Worm (Caenorhabditis elegans) whole organism, midembryonic: ENCODE measurements around the gene ifd-2.

Experiments
- T22C8.4 ChIP-seq: fragments of 200-800 bp; sonication (Bioruptor generic); IDR thresholded peaks from 2 replicates; pipeline ENCODE4 v1.3.6; 2022; ENCODE audit warnings: missing genetic modification characterization, missing compliant biosample characterization
- cog-1 ChIP-seq: sonication (generic microtip); optimal IDR thresholded peaks from 2 replicates; lab custom pipeline; 2016; ENCODE audit warnings: missing genetic modification characterization, missing compliant biosample characterization
- flt-1 ChIP-seq: fragments of 200-800 bp; sonication (Bioruptor generic); IDR thresholded peaks from 2 replicates; pipeline ENCODE4 v1.3.6; 2022; ENCODE audit warnings: missing genetic modification characterization, missing compliant biosample characterization
- klf-2 ChIP-seq: fragments of 200-800 bp; sonication (Bioruptor generic); conservative IDR thresholded peaks from 2 replicates; pipeline ENCODE4 v1.3.6; 2022; ENCODE audit warnings: missing genetic modification reagents, missing genetic modification characterization, missing compliant biosample characterization
- med-1 ChIP-seq: sonication (generic microtip); optimal IDR thresholded peaks from 2 replicates; lab custom pipeline; 2017; ENCODE audit warnings: missing genetic modification characterization, mild to moderate bottlenecking, missing compliant biosample characterization, antibody characterized with exemption, missing genetic modification reagents; ENCODE audit not compliant: insufficient read depth
- ref-1 ChIP-seq: fragments of 200-800 bp; sonication (Bioruptor generic); conservative IDR thresholded peaks from 2 replicates; pipeline ENCODE4 v1.3.6; 2022; ENCODE audit warnings: missing genetic modification reagents, missing genetic modification characterization, missing compliant biosample characterization
- tab-1 ChIP-seq: fragments of 200-800 bp; sonication (Bioruptor generic); IDR thresholded peaks from 2 replicates; pipeline ENCODE4 v1.3.6; 2022; ENCODE audit warnings: missing genetic modification characterization, missing compliant biosample characterization
- ztf-23 ChIP-seq: fragments of 200-800 bp; sonication (Bioruptor generic); IDR thresholded peaks from 2 replicates; pipeline ENCODE4 v1.3.6; 2022; ENCODE audit warnings: missing genetic modification reagents, missing genetic modification characterization, missing compliant biosample characterization
- ztf-29 ChIP-seq: fragments of 200-800 bp; sonication (Bioruptor generic); IDR thresholded peaks from 2 replicates; pipeline ENCODE4 v1.3.6; 2022; ENCODE audit warnings: missing genetic modification reagents, missing genetic modification characterization, missing compliant biosample characterization

ifd-2 gene

DNA sequence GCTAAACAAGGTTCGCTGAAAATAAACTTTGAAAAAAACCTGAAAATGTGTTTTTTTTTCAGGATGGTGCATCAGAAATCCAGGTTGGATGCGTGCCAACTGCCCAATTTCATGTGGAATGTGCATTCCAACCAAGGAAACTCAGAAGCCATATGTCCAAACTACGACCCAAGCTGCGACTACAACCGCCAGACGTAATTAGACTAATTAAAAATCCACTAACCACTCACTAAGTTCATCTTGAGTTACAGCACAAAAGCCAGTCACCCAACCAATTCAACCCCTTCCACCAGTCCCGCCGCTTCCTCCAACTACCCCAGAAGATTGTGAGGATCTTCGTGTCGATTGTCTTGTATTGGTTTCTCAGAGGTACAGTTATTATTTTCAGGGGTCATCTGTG, 36.5 kb downstream of the ifd-2 start:
- no peak for TF ChIP-seq ref-1 (GFP tag; lab: Robert Waterston, UW)
- no peak for TF ChIP-seq med-1 (GFP tag; lab: Kevin White, UChicago)
- no peak for TF ChIP-seq flt-1 (GFP tag; lab: Robert Waterston, UW)
- no peak for TF ChIP-seq ztf-23 (GFP tag; lab: Robert Waterston, UW)
- TF ChIP-seq T22C8.4 (GFP tag; lab: Robert Waterston, UW) = no peak
- TF ChIP-seq tab-1 = no peak
- TF ChIP-seq ztf-29 = no peak
- TF ChIP-seq cog-1 (tag; lab: Kevin White, UChicago) = no peak
- no peak for TF ChIP-seq klf-2

DNA sequence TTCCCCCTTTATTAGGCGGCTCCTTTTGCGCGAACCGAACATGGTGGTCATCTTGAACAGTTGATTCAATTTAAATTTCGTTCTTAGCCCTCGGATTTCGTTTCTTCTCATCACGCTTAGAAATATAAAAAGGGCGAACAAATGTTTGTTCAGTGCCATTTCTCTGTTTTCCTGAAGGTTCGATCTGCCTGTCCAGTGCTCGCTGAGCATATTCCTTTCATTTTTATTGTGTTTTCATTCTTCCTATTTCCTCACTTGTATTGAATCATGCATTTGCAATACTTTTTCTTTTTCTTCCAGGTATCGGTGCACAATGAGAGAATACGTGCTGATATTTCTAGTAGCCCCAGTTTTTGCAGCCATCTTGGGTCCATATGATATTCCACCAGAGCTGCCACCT, 38.3 kb downstream of the ifd-2 start, which contains the start of gene nas-15:
TSS of gene nas-15 (plus strand) at position 301 of the 400 bp plus-strand sequence.
- no peak for TF ChIP-seq klf-2
- no peak for TF ChIP-seq ztf-23 (GFP tag; lab: Robert Waterston, UW)
- no peak for TF ChIP-seq flt-1 (GFP tag; lab: Robert Waterston, UW)

DNA sequence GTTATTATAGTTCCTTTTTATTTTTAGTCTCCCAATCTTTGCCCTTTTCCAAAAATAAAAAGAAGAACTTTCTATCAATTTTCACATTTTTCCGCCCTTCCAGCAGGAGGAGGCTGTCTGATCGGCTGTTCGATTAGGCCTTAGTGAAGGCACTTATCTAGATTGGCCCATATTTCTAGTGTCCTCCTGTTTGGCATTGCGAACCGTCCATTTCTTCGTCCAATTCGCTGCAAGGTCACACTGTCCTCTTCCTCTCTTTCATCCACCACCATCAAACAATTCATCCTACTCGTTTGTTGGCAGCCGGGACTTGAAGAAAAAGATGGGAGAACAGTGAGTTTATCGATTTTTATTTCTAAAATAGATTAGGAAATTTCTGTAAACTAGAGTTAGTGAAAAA, 43.5 kb downstream of the ifd-2 start, which contains the start of gene T04G9.4:
TSS of gene T04G9.4 (plus strand) at position 293 of the 400 bp plus-strand sequence.
- no peak for TF ChIP-seq klf-2
- TF ChIP-seq cog-1 (tag; lab: Kevin White, UChicago) = no peak
- no peak for TF ChIP-seq ztf-29
- no peak for TF ChIP-seq tab-1
- TF ChIP-seq ref-1 (GFP tag; lab: Robert Waterston, UW) = no peak
- TF ChIP-seq med-1 (GFP tag; lab: Kevin White, UChicago) = no peak

DNA sequence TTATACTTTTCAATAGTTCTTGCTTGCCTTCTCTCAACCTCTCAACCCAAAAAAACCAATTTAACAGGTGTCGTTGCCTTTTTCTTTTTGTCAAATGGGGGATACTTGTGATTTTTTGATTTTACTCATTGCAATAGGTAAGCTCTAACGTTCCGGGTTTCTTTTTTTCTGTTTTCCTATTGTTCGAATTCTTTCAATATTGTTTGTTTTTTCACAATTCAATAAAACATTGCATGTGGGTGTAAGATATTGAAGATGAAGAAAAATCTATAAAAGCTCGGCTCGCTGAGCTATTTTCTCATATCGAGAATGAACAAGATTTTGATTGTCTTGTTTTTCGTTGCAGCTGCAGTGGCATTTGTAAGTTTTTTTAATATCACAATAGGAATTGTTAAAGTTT, 45.2 kb downstream of the ifd-2 start, which contains the start of gene T04G9.7:
TSS of gene T04G9.7 (plus strand) at position 301 of the 400 bp plus-strand sequence.
- TF ChIP-seq ztf-29 (no peak), cog-1 (tag; lab: Kevin White, UChicago) (no peak), ref-1 (GFP tag; lab: Robert Waterston, UW) (no peak), T22C8.4 (GFP tag; lab: Robert Waterston, UW) (no peak), ztf-23 (GFP tag; lab: Robert Waterston, UW) (no peak), flt-1 (GFP tag; lab: Robert Waterston, UW) (no peak), med-1 (GFP tag; lab: Kevin White, UChicago) (no peak), klf-2 (no peak), tab-1 (no peak)

DNA sequence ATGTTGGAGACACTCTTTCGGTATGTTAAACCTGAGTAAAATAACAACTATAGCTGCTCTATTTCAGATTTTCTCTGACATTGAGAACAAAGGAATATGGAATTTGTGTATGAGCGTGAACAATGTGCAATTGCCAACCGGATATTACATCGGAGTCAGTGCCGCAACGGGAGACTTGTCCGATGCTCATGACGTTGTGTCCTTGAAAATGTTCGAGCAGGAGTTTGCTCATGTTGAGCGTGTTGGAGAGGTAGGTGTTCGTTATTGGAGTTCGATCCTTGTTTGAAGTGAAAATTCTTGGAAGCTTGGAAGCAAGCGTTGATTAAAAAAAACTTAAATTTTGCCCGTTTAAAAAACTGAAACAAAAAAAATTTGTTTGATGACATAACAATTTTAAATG, 46.2 kb downstream of the ifd-2 start:
- TF ChIP-seq ztf-23 (GFP tag; lab: Robert Waterston, UW) (no peak), klf-2 (no peak), med-1 (GFP tag; lab: Kevin White, UChicago) (no peak), ref-1 (GFP tag; lab: Robert Waterston, UW) (no peak), ztf-29 (no peak), T22C8.4 (GFP tag; lab: Robert Waterston, UW) (no peak), cog-1 (tag; lab: Kevin White, UChicago) (no peak), tab-1 (no peak), flt-1 (GFP tag; lab: Robert Waterston, UW) (no peak)

DNA sequence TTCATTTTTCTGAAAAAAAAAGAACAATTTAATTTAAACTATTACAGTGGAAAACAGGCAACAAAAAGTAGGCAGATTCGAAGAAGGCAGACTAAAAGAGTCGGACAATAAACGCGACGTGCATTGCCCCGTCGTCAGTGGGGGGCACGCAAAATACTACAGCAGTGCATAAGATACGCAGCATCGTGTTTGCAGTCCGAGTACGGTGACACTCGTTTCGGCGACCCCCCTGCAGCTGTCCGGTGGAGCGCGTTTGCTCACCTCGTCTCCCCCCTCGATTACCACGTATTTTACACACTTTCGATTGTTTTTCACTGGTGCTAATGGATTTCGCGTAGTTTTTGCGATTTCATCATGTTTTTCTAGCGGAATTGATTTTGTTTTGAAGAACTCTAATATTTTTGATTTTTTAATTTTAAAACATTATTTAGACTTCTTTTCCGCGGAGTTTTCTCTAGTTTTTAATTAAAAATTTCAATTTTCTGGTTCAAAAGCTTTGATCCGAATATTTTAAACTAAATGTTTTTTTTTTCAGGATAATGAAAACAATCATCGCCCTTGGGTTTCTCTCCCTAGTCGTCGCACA, 47.6 kb downstream of the ifd-2 start, which contains the start of the genes trap-2 and ile-2:
TSS of gene trap-2 (minus strand) at position 9 of the 586 bp plus-strand sequence.
TSS of gene ile-2 (plus strand) at position 536 of the 586 bp plus-strand sequence.
- no peak for TF ChIP-seq ref-1 (GFP tag; lab: Robert Waterston, UW)
- no peak for TF ChIP-seq klf-2
- peak; percentile 80 for TF ChIP-seq ztf-23 (GFP tag; lab: Robert Waterston, UW)
- TF ChIP-seq ztf-29 = no peak
- no peak for TF ChIP-seq med-1 (GFP tag; lab: Kevin White, UChicago)
- peak; percentile 80 for TF ChIP-seq flt-1 (GFP tag; lab: Robert Waterston, UW)
- no peak for TF ChIP-seq T22C8.4 (GFP tag; lab: Robert Waterston, UW)
- peak; percentile 71 for TF ChIP-seq tab-1
- peak; percentile 92 for TF ChIP-seq cog-1 (tag; lab: Kevin White, UChicago)
